Worm (Caenorhabditis elegans): ENCODE measurements around the gene che-10.

Gene che-10

ce11 chrII:4606687-4607297 lies 31.3 kb downstream of the che-10 start:
- TF ChIP-seq sptf-1 (tag; optimal IDR thresholded peaks at IDR 0.05) (no peak), elt-2 (tag; optimal IDR thresholded peaks at IDR 0.05) (no peak), lir-3 (tag; optimal IDR thresholded peaks at IDR 0.05; ENCODE audit: poor library complexity) (no peak), mep-1 (tag; optimal IDR thresholded peaks at IDR 0.05) (no peak), efl-3 (GFP tag; optimal IDR thresholded peaks at IDR 0.05) (no peak), zag-1 (tag; optimal IDR thresholded peaks at IDR 0.05) (no peak), lin-39 (tag; optimal IDR thresholded peaks at IDR 0.05) (no peak), nhr-85 (tag) (peak; percentile 31), jun-1 (tag; optimal IDR thresholded peaks at IDR 0.05) (no peak), nhr-19 (GFP tag; conservative IDR thresholded peaks at IDR 0.05) (no peak), snu-23 (GFP tag; optimal IDR thresholded peaks at IDR 0.05) (no peak), unc-30 (tag; optimal IDR thresholded peaks at IDR 0.05) (no peak), elt-3 (tag; optimal IDR thresholded peaks at IDR 0.05) (no peak), ets-5 (GFP tag; IDR thresholded peaks at IDR 0.05) (no peak), sup-37 (GFP tag; optimal IDR thresholded peaks at IDR 0.05) (no peak), ces-1 (GFP tag; optimal IDR thresholded peaks at IDR 0.05) (peak; percentile 65), efl-1 (optimal IDR thresholded peaks at IDR 0.05) (peak in 1 of 2 experiments; percentile 7), efl-1 (GFP tag; optimal IDR thresholded peaks at IDR 0.05 in 1 of 2) (no peak), F16B12.6 (tag; optimal IDR thresholded peaks at IDR 0.05) (no peak), unc-130 (tag; optimal IDR thresholded peaks at IDR 0.05) (no peak), C34B4.2 (tag; optimal IDR thresholded peaks at IDR 0.05) (no peak), nhr-12 (tag; optimal IDR thresholded peaks at IDR 0.05) (no peak), nhr-11 (tag; optimal IDR thresholded peaks at IDR 0.05) (no peak), unc-62 (GFP tag; optimal IDR thresholded peaks at IDR 0.05) (no peak), irx-1 (tag; optimal IDR thresholded peaks at IDR 0.05) (no peak), lin-14 (GFP tag; optimal IDR thresholded peaks at IDR 0.05) (peak; percentile 66), dpl-1 (GFP tag; optimal IDR thresholded peaks at IDR 0.05) (peak in 1 of 3 experiments; percentile 5), hlh-17 (GFP tag; optimal IDR thresholded peaks at IDR 0.05; ENCODE audit: borderline replicate concordance) (no peak), ceh-8 (GFP tag; optimal IDR thresholded peaks at IDR 0.05) (no peak), ceh-82 (tag; optimal IDR thresholded peaks at IDR 0.05) (no peak), fkh-10 (GFP tag; optimal IDR thresholded peaks at IDR 0.05) (peak; percentile 41), rnt-1 (tag; optimal IDR thresholded peaks at IDR 0.05) (no peak), pag-3 (tag; optimal IDR thresholded peaks at IDR 0.05; ENCODE audit: borderline replicate concordance, insufficient read depth) (no peak), Y116A8C.19 (tag; optimal IDR thresholded peaks at IDR 0.05; ENCODE audit: borderline replicate concordance) (no peak), nhr-237 (tag; optimal IDR thresholded peaks at IDR 0.05) (no peak), alr-1 (tag; optimal IDR thresholded peaks at IDR 0.05; ENCODE audit: borderline replicate concordance) (no peak), swsn-7 (tag; optimal IDR thresholded peaks at IDR 0.05) (no peak), lin-35 (GFP tag; optimal IDR thresholded peaks at IDR 0.05) (no peak), C04F5.9 (tag; optimal IDR thresholded peaks at IDR 0.05) (no peak)

ce11 chrII:4604680-4605079 lies 33.5 kb downstream of the che-10 start:
- TF ChIP-seq F16B12.6 (tag; optimal IDR thresholded peaks at IDR 0.05) (no peak), efl-1 (optimal IDR thresholded peaks at IDR 0.05) (no peak), efl-1 (GFP tag; optimal IDR thresholded peaks at IDR 0.05 in 1 of 2) (peak in 1 of 2 experiments; percentile 72)

ce11 chrII:4604149-4604548 lies 34.0 kb downstream of the che-10 start:
- TF ChIP-seq lin-35 (GFP tag; optimal IDR thresholded peaks at IDR 0.05) (peak in 1 of 2 experiments; percentile 37), sptf-1 (tag; optimal IDR thresholded peaks at IDR 0.05) (no peak), C04F5.9 (tag; optimal IDR thresholded peaks at IDR 0.05) (no peak), lsy-2 (tag; optimal IDR thresholded peaks at IDR 0.05) (no peak), mdl-1 (tag; optimal IDR thresholded peaks at IDR 0.05) (no peak), mab-9 (GFP tag; IDR thresholded peaks at IDR 0.05) (no peak), efl-1 (optimal IDR thresholded peaks at IDR 0.05) (peak in 1 of 2 experiments; percentile 9), efl-1 (GFP tag; optimal IDR thresholded peaks at IDR 0.05 in 1 of 2) (peak in 1 of 2 experiments; percentile 58), lin-13 (GFP tag; optimal IDR thresholded peaks at IDR 0.05) (no peak), elt-2 (tag; optimal IDR thresholded peaks at IDR 0.05) (peak; percentile 84), nhr-28 (tag; optimal IDR thresholded peaks at IDR 0.05) (no peak), zip-4 (GFP tag; optimal IDR thresholded peaks at IDR 0.05) (no peak), skn-1 (tag; optimal IDR thresholded peaks at IDR 0.05) (no peak), ets-5 (GFP tag; IDR thresholded peaks at IDR 0.05) (no peak), dpl-1 (GFP tag; optimal IDR thresholded peaks at IDR 0.05) (no peak), nhr-71 (tag; optimal IDR thresholded peaks at IDR 0.05) (peak; percentile 17), lin-39 (tag; optimal IDR thresholded peaks at IDR 0.05) (no peak), lin-14 (GFP tag; optimal IDR thresholded peaks at IDR 0.05) (peak; percentile 36), vab-15 (tag; optimal IDR thresholded peaks at IDR 0.05) (no peak), tbx-2 (tag; optimal IDR thresholded peaks at IDR 0.05) (no peak)
